Fruit fly (Drosophila melanogaster): ENCODE data around the gene CG11550.

DNA sequence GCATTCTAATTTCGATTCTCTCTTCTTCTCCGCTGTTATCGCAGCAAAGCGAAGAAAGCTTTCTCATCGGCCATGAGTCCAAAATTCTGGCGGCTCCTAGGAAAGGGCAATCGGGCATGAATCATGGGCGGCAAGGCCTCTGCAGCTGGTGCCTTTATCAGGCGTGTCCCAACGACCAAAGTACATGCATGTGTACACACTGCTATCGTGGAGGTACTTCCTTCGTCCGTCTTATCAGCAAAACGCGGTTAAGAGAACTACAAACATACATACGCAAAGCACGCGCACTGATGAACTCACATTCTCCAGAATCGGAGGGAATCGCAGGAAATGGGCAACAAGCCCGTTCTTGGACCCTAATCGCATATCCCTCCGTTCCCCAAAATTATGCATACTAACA lies 39.3 kb upstream of the CG11550 start:
- no peak for TF ChIP-seq CG12768 (GFP tag; optimal IDR thresholded peaks at IDR 0.05)
- TF ChIP-seq Clk (GFP tag; optimal IDR thresholded peaks at IDR 0.05) = no peak
- TF ChIP-seq CG7045 (GFP tag; optimal IDR thresholded peaks at IDR 0.05) = no peak
- no peak for TF ChIP-seq cic (GFP tag; optimal IDR thresholded peaks at IDR 0.05)
- no peak for TF ChIP-seq ovo (GFP tag; optimal IDR thresholded peaks at IDR 0.05)
- no peak for TF ChIP-seq CG7101 (tag; optimal IDR thresholded peaks at IDR 0.05)
